Worm (Caenorhabditis elegans) whole organism, L4 larva: Measurements from ENCODE around the gene M18.3.

Source experiments
- aly-2 ChIP-seq: sonication (generic microtip); optimal IDR thresholded peaks from 2 replicates; lab custom pipeline; 2018; ENCODE audit warnings: missing biosample characterization, missing genetic modification characterization
- nhr-11 ChIP-seq: fragments of 150-350 bp; optimal IDR thresholded peaks from 2 replicates; lab custom pipeline; 2014; ENCODE audit warnings: missing biosample characterization, missing genetic modification characterization
- skn-1 ChIP-seq: fragments of 150-350 bp; optimal IDR thresholded peaks from 2 replicates; lab custom pipeline; 2014; ENCODE audit warnings: missing biosample characterization, missing genetic modification characterization
- ztf-11 ChIP-seq: fragments of 150-350 bp; optimal IDR thresholded peaks from 2 replicates; lab custom pipeline; 2014; ENCODE audit warnings: missing biosample characterization, missing genetic modification characterization

DNA sequence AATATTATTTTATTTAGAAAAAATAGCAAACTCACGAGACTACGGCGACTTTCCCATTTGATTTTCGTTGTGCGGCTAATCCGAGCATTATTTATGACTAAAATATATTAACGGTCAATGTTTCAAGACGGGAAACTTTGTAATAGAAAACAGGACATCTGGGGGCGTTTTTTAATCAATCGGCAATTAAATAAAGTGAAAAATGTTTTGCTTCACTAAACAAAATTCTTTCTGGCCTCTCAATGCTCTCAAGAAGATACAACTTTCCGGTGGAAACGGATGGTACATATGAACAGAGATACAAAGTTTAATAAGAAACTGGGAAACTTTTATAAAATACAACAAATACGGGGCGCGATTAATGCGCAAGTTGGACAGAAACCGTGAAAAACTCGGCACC lies 45.2 kb downstream of the M18.3 start, which contains the start of gene B0001.2:
- TF ChIP-seq skn-1 (tag; lab: Kevin White, UChicago) (no peak), ztf-11 (tag; lab: Kevin White, UChicago) (no peak), nhr-11 (no peak), aly-2 (tag; lab: Kevin White, UChicago) (no peak)
